Fruit fly (Drosophila melanogaster): ENCODE measurements around the gene CG12502.
A peak's percentile ranks its signal among the peaks of the same experiment; 100 is the strongest.

CG12502 gene

dm6 chr3L:820332-820731 lies 44.9 kb upstream of the CG12502 start (continued):
- TF ChIP-seq CG12155 (GFP tag; optimal IDR thresholded peaks at IDR 0.05) (peak; percentile 36), CG32767 (GFP tag; IDR thresholded peaks at IDR 0.05) (peak; percentile 71), ttk (GFP tag; IDR thresholded peaks at IDR 0.05) (peak; percentile 78), stc (GFP tag; IDR thresholded peaks at IDR 0.05) (peak; percentile 78), CG12299 (tag; optimal IDR thresholded peaks at IDR 0.05) (peak; percentile 32), Bdp1 (GFP tag; optimal IDR thresholded peaks at IDR 0.05) (no peak), gcm (GFP tag; optimal IDR thresholded peaks at IDR 0.05) (peak; percentile 73), CG8388 (GFP tag; optimal IDR thresholded peaks at IDR 0.05) (peak; percentile 74), CG6683 (GFP tag; optimal IDR thresholded peaks at IDR 0.05) (peak; percentile 55), NK7.1 (GFP tag; optimal IDR thresholded peaks at IDR 0.05) (no peak), CG1529 (GFP tag; optimal IDR thresholded peaks at IDR 0.05) (peak; percentile 60), HHEX (GFP tag; optimal IDR thresholded peaks at IDR 0.05) (peak; percentile 64), Drgx (GFP tag; IDR thresholded peaks at IDR 0.05) (peak; percentile 90), lilli (GFP tag; optimal IDR thresholded peaks at IDR 0.05) (peak; percentile 43), salm (tag; optimal IDR thresholded peaks at IDR 0.05) (peak; percentile 52), CG9727 (GFP tag; optimal IDR thresholded peaks at IDR 0.05) (peak; percentile 49), CG7786 (GFP tag; optimal IDR thresholded peaks at IDR 0.05) (no peak), odd (GFP tag; optimal IDR thresholded peaks at IDR 0.05) (peak; percentile 53), CG12659 (GFP tag; optimal IDR thresholded peaks at IDR 0.05) (peak; percentile 58), Med (GFP tag) (peak; percentile 83), CG12071 (GFP tag; optimal IDR thresholded peaks at IDR 0.05) (peak; percentile 12), CG16813 (GFP tag; IDR thresholded peaks at IDR 0.05; ENCODE audit: partially characterized antibody) (no peak), CG2202 (tag; optimal IDR thresholded peaks at IDR 0.05) (peak; percentile 29), row (GFP tag; IDR thresholded peaks at IDR 0.05) (peak; percentile 78), shn (GFP tag; optimal IDR thresholded peaks at IDR 0.05) (no peak), CG18599 (GFP tag; optimal IDR thresholded peaks at IDR 0.05) (peak; percentile 59), Lim3 (GFP tag; IDR thresholded peaks at IDR 0.05) (0 out of 2 replicates have a peak, but pooled peaks have one; percentile 28), CG34376 (GFP tag; optimal IDR thresholded peaks at IDR 0.05) (no peak), Lhr (GFP tag; optimal IDR thresholded peaks at IDR 0.05) (peak; percentile 24), Ada2b (GFP tag; IDR thresholded peaks at IDR 0.05) (peak; percentile 77), CG2889 (GFP tag; IDR thresholded peaks at IDR 0.05) (0 out of 3 replicates have a peak, but pooled peaks have one; percentile 55), CG14441 (GFP tag; IDR thresholded peaks at IDR 0.05) (peak; percentile 78), lab (GFP tag; optimal IDR thresholded peaks at IDR 0.05) (peak; percentile 78), CG1024 (GFP tag; IDR thresholded peaks at IDR 0.05) (peak; percentile 69), CG11093 (GFP tag; IDR thresholded peaks at IDR 0.05) (0 out of 3 replicates have a peak, but pooled peaks have one; percentile 29), PHDP (tag; optimal IDR thresholded peaks at IDR 0.05) (peak; percentile 71), Sry-β (GFP tag; optimal IDR thresholded peaks at IDR 0.05) (no peak), Pdp1 (GFP tag; optimal IDR thresholded peaks at IDR 0.05) (peak in 1 of 2 experiments; percentile 10), CG14965 (GFP tag; optimal IDR thresholded peaks at IDR 0.05; ENCODE audit: borderline replicate concordance) (no peak), CG31441 (GFP tag; IDR thresholded peaks at IDR 0.05) (peak; percentile 86), MESR4 (GFP tag; optimal IDR thresholded peaks at IDR 0.05) (no peak), CG32532 (GFP tag; IDR thresholded peaks at IDR 0.05) (peak; percentile 73), CG15514 (GFP tag; optimal IDR thresholded peaks at IDR 0.05) (peak; percentile 31), CG10267 (tag; optimal IDR thresholded peaks at IDR 0.05) (peak; percentile 57), yki (optimal IDR thresholded peaks at IDR 0.05) (no peak), Vsx1 (GFP tag; optimal IDR thresholded peaks at IDR 0.05) (peak; percentile 13), Meics (GFP tag; optimal IDR thresholded peaks at IDR 0.05) (peak; percentile 73), pita (GFP tag; optimal IDR thresholded peaks at IDR 0.05) (no peak), Eip74EF (GFP tag; optimal IDR thresholded peaks at IDR 0.05) (peak in 1 of 2 experiments; percentile 65), Spps (tag; optimal IDR thresholded peaks at IDR 0.05) (peak; percentile 30)
